Worm (Caenorhabditis elegans): ENCODE results near the gene ham-2.

The ham-2 gene

DNA sequence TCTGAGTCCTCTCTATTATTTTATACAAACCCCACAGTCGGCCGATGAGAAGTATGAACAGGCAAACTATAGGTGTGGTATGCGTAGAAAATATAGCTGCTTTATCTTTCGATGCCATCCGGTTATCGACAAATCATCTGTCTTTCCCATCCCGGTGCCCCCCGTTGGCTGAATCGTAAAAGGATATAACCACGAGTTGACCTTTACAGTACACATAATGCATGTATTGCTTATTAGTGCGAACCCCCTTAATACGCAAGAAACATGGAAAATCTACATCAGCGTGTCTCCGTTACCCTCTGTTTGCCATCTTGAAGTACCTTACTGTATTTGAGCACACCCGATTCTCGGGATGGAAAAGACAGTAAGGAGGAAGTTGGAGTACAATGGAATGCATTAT is 5.6 kb upstream of the ham-2 start:
- TF ChIP-seq sea-1 (GFP tag; conservative IDR thresholded peaks at IDR 0.05) (no peak), F13C5.2 (tag; optimal IDR thresholded peaks at IDR 0.05) (no peak), tbx-37 (GFP tag; conservative IDR thresholded peaks at IDR 0.05) (no peak), ceh-36 (tag; optimal IDR thresholded peaks at IDR 0.05) (no peak), pes-1 (GFP tag; IDR thresholded peaks at IDR 0.05) (no peak), tra-4 (tag; optimal IDR thresholded peaks at IDR 0.05) (no peak), tbx-11 (GFP tag; IDR thresholded peaks at IDR 0.05) (no peak), flt-1 (GFP tag; IDR thresholded peaks at IDR 0.05) (no peak), aly-1 (tag; optimal IDR thresholded peaks at IDR 0.05) (no peak), hmg-4 (GFP tag; optimal IDR thresholded peaks at IDR 0.05) (no peak), scrt-1 (GFP tag; IDR thresholded peaks at IDR 0.05) (no peak), ama-1 (optimal IDR thresholded peaks at IDR 0.05) (no peak), B0310.2 (tag; optimal IDR thresholded peaks at IDR 0.05) (no peak)

DNA sequence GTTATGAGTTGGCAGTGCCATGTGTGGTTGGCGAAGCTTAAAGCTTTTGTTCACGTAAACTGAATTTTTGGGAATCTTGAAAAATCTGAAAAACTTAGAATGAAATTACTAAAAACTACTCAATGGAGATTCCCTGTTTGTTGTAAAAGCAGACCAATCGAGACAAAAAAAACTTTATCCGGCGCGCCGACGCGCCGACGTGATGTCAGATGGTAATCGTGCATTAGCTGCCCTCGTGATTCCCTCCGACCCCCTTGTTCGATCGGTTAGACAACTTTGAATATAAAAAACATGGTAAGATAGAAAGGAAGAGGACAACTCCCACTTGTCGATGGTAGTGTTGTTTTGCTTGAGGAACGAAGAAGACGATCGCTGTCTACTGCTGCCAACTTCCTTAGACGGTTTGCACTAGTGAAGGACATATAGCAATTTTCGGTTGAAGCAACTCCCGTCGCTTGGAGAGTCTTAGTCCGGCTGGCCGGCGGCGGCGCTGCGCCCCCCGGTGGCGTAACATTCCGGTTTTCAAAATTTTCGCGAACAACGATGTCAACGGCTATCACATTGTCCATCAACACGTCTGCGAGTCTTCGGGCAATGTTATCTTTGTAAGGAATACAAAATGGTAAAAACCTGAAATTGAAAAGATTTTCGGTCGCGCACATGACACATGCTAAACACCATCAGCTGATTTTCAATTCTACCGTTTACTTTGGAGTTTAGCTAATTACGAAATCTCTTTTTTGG is 4.5 kb upstream of the ham-2 start, which contains the start of gene C07A12.18:
Gene C07A12.18, minus strand, starts transcription at position 51 of the 744 bp plus-strand sequence.
- TF ChIP-seq ceh-13 (GFP tag; optimal IDR thresholded peaks at IDR 0.05), result no peak
- 0 out of 2 replicates have a peak, but pooled peaks have one; percentile 34 for TF ChIP-seq scrt-1 (GFP tag; IDR thresholded peaks at IDR 0.05)

DNA sequence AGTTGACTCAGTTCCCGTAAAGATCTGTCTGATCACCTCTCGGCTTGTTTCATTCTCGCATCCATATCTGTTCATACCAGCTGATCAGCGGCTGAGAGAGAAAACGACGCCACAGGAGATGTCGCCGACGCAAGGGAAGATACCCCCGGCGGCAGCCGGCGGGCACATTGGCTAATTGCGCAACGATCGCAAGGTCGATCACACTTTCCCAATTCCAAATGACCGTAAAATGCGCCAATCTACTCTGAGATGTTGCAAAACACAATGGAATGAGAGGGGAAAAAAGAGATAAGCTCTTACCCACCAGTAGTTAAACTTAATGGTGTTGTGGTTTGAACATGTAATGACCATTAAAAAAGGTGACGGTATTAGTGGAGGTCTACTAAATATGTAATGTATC is 3.5 kb upstream of the ham-2 start:
- TF ChIP-seq tbx-11 (GFP tag; IDR thresholded peaks at IDR 0.05) (no peak), aly-1 (tag; optimal IDR thresholded peaks at IDR 0.05) (no peak), hmg-4 (GFP tag; optimal IDR thresholded peaks at IDR 0.05) (peak; percentile 8), ama-1 (optimal IDR thresholded peaks at IDR 0.05) (no peak), B0310.2 (tag; optimal IDR thresholded peaks at IDR 0.05) (no peak), ceh-13 (GFP tag; optimal IDR thresholded peaks at IDR 0.05) (no peak), F13C5.2 (tag; optimal IDR thresholded peaks at IDR 0.05) (no peak)

DNA sequence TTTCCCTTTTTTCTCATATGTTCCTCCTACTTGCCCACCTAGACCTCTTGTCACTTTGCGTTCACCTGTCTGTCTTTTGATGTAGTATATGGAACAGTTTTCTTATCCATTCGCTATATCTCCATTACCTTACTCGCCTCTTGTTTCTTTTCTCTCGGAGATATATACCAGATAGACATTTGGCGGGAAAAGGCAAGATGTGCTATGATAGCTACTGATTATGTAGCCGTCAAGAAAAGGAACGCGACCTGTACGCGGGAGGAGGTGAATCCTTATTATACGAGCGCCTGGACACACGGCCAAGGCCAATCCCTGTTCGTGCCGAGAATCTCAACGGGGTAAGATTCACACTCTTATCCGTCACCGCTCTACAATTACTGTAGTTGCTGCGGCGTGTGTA is 1.5 kb upstream of the ham-2 start:
- TF ChIP-seq tbx-11 (GFP tag; IDR thresholded peaks at IDR 0.05) (no peak), hmbx-1 (tag; optimal IDR thresholded peaks at IDR 0.05) (no peak), pes-1 (GFP tag; IDR thresholded peaks at IDR 0.05) (no peak), ceh-13 (GFP tag; optimal IDR thresholded peaks at IDR 0.05) (no peak), hmg-4 (GFP tag; optimal IDR thresholded peaks at IDR 0.05) (no peak), scrt-1 (GFP tag; IDR thresholded peaks at IDR 0.05) (no peak), sea-1 (GFP tag; conservative IDR thresholded peaks at IDR 0.05) (no peak), hnd-1 (tag; optimal IDR thresholded peaks at IDR 0.05) (no peak), ama-1 (optimal IDR thresholded peaks at IDR 0.05) (no peak), F13C5.2 (tag; optimal IDR thresholded peaks at IDR 0.05) (no peak), tbx-37 (GFP tag; conservative IDR thresholded peaks at IDR 0.05) (no peak), flt-1 (GFP tag; IDR thresholded peaks at IDR 0.05) (no peak), B0310.2 (tag; optimal IDR thresholded peaks at IDR 0.05) (no peak), ceh-36 (tag; optimal IDR thresholded peaks at IDR 0.05) (no peak)

DNA sequence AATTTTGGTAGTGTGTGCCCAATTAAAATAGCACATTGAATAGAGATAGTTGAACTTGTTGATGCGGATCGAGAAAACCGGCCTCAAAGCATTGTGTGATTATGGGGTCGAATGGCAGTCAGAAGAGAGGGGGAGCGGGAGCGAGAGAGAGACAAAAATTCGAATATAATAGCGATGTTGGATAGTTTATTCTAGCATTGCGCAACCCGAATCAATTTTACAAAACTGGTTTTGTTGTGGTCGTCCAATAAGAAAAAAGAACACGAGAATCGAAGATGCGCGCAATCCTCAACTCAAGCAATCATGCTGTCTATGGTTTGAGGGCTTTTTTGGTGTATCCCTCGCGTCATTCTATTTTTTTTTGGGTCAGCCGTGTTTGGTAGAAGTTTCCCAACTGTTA is 994 bp upstream of the ham-2 start:
- TF ChIP-seq ama-1 (optimal IDR thresholded peaks at IDR 0.05) (no peak), ets-7 (tag; optimal IDR thresholded peaks at IDR 0.05) (no peak), flt-1 (GFP tag; IDR thresholded peaks at IDR 0.05) (no peak), ceh-13 (GFP tag; optimal IDR thresholded peaks at IDR 0.05) (no peak), sea-1 (GFP tag; conservative IDR thresholded peaks at IDR 0.05) (no peak), hmbx-1 (tag; optimal IDR thresholded peaks at IDR 0.05) (no peak)

DNA sequence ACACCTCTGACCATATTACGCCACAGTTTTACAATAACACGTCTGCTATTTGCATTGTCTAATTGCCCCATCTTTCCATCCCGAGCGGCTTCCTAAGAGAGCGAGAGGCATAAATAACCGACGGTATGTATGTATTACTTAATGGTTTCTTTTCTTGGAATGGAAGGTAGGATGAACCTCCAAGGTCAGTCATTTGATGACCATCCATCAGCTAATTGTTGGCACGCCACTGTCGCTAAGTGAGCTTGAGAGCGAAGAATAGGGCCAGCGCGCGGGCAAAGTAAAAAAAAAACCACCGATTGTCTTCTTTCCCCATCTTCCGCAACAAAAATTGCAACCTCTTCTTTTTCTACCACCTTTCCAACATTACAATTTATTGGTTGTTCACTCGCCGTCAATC is 1.5 kb downstream of the ham-2 start:
- no peak for TF ChIP-seq ama-1 (optimal IDR thresholded peaks at IDR 0.05)
- TF ChIP-seq hnd-1 (tag; optimal IDR thresholded peaks at IDR 0.05), result no peak
- no peak for TF ChIP-seq tra-4 (tag; optimal IDR thresholded peaks at IDR 0.05)
- no peak for TF ChIP-seq scrt-1 (GFP tag; IDR thresholded peaks at IDR 0.05)
- TF ChIP-seq flt-1 (GFP tag; IDR thresholded peaks at IDR 0.05), result no peak
- TF ChIP-seq hmg-4 (GFP tag; optimal IDR thresholded peaks at IDR 0.05), result no peak
- no peak for TF ChIP-seq ets-7 (tag; optimal IDR thresholded peaks at IDR 0.05)
- no peak for TF ChIP-seq ceh-13 (GFP tag; optimal IDR thresholded peaks at IDR 0.05)
- no peak for TF ChIP-seq tbx-37 (GFP tag; conservative IDR thresholded peaks at IDR 0.05)
- TF ChIP-seq hmbx-1 (tag; optimal IDR thresholded peaks at IDR 0.05), result no peak
- no peak for TF ChIP-seq sea-1 (GFP tag; conservative IDR thresholded peaks at IDR 0.05)
- TF ChIP-seq tbx-11 (GFP tag; IDR thresholded peaks at IDR 0.05), result no peak
- TF ChIP-seq ceh-36 (tag; optimal IDR thresholded peaks at IDR 0.05), result no peak
- TF ChIP-seq B0310.2 (tag; optimal IDR thresholded peaks at IDR 0.05), result no peak
- TF ChIP-seq aly-1 (tag; optimal IDR thresholded peaks at IDR 0.05), result no peak
- TF ChIP-seq pes-1 (GFP tag; IDR thresholded peaks at IDR 0.05), result no peak
- TF ChIP-seq F13C5.2 (tag; optimal IDR thresholded peaks at IDR 0.05), result no peak

DNA sequence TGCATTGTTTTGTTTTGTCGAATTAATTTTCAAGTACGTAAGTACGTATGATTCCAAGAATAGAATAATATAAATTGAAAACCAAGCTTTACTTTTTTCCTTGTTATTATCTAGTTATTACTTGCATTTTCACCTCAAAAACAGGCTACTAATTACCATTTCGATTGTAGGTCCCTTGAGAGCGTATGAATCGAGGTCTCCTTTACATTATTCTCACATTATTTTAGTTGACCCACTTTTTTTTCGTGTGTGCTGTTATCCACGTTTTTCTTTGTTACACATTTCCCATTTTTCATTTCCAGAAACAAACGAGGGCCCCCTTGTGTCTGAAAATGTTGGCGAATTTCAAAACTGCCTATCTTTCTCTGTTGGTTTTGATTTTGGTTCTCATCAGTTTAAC is 7.4 kb downstream of the ham-2 start, which contains the start of gene C05E11.6:
Gene C05E11.6, plus strand, starts transcription at position 301 of the 400 bp plus-strand sequence.
- TF ChIP-seq hnd-1 (tag; optimal IDR thresholded peaks at IDR 0.05) (no peak), sea-1 (GFP tag; conservative IDR thresholded peaks at IDR 0.05) (no peak), F13C5.2 (tag; optimal IDR thresholded peaks at IDR 0.05) (no peak), flt-1 (GFP tag; IDR thresholded peaks at IDR 0.05) (no peak), ceh-13 (GFP tag; optimal IDR thresholded peaks at IDR 0.05) (no peak), B0310.2 (tag; optimal IDR thresholded peaks at IDR 0.05) (no peak), tbx-37 (GFP tag; conservative IDR thresholded peaks at IDR 0.05) (no peak), hmbx-1 (tag; optimal IDR thresholded peaks at IDR 0.05) (no peak), pes-1 (GFP tag; IDR thresholded peaks at IDR 0.05) (no peak), ets-7 (tag; optimal IDR thresholded peaks at IDR 0.05) (no peak), tra-4 (tag; optimal IDR thresholded peaks at IDR 0.05) (no peak), tbx-11 (GFP tag; IDR thresholded peaks at IDR 0.05) (no peak)

DNA sequence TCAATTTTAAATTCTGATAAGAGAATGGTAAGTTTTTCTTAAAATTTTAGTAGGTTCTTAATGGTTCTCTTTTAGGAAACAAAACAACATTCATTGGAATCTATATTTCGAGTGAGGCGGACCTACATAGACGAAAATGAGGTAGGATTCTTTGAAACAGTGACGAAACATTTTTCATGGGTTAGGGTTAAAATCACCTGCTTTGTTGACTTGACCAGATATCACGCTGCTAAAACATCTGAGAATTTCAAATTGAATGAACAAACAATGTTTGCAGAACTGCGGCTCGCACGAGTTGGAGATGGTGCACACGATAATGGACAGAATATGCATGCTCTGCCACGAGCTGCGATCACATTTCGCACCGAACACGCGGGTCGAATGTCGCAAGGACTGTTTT is 7.8 kb downstream of the ham-2 start:
- TF ChIP-seq scrt-1 (GFP tag; IDR thresholded peaks at IDR 0.05), result no peak

Data from whole organism, early embryonic.